Worm (Caenorhabditis elegans) whole organism, young adult: ENCODE results near the gene F43C11.4.
"Not testable (repeated sequence)": the region's sequence is repeated elsewhere in the genome, so short reads cannot be mapped to it uniquely, and the experiment has no call there.

Source experiments
- attf-6 ChIP-seq: fragments of 200-800 bp; sonication (Bioruptor generic); IDR thresholded peaks from 2 replicates; pipeline ENCODE4 v1.3.6; 2022; ENCODE audit warnings: missing genetic modification reagents, missing genetic modification characterization, missing compliant biosample characterization
- hmg-1.2 ChIP-seq: fragments of 200-800 bp; sonication (Bioruptor generic); IDR thresholded peaks from 2 replicates; pipeline ENCODE4 v1.3.6; 2022; ENCODE audit warnings: missing genetic modification reagents, missing genetic modification characterization, missing compliant biosample characterization

DNA sequence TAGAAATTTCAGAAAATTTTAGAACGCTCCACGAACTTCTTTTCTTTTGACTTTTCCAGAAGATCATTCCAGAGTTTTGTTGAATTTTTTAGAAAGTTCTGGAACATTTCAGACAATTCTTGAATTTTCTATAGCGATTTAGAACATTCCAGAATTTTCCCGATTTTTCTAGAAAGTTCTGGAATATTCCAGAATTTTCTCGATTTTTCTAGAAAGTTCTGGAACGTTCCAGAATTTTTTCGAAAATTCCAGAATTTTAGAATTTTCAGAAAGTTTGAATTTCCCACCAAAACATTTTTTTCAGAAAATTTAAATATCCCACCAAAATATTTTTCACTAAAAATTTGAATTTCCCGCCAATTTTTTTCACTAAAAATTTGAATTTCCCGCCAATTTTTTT lies 1.2 kb downstream of the F43C11.4 start:
- not testable (repeated sequence) for TF ChIP-seq hmg-1.2, attf-6 (GFP tag; lab: Robert Waterston, UW)
